Fruit fly (Drosophila melanogaster) S2 (cell line): ENCODE results near the gene CG34409.

ENCODE experiments used
- CG8478 ChIP-seq: fragments of >200 bp; optimal IDR thresholded peaks from 2 replicates; lab custom pipeline; 2018
- CTCF ChIP-seq, 2 experiments: fragments of >200 bp; optimal IDR thresholded peaks; 2 replicates each; lab custom pipeline; 2018

DNA sequence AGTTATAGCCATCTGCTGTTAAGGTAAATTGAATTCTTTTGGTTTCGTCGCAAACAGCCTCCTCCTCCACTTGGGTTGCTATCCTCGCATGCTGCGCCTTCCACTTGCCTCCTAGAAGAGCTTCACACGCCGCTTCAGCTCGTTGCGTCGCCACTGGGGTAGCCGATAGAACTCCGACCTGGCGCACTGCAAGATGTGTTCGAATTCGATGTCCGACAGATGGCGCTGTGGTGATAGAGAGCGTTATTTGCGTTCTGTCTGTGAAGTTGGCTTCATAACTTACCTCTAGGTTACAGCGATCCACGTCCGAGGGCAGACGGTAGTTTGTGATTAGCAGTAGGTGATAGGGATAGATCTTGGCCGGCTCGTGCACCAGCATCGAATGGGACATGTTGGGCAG, 51.2 kb downstream of the CG34409 start:
- TF ChIP-seq CG8478 (lab: Kevin White, UChicago) (no peak), CTCF (optimal IDR thresholded peaks at IDR 0.05; lab: Kevin White, UChicago) (peak; percentile 73 to 85)
